Fruit fly (Drosophila melanogaster): ENCODE data around the gene CG32073.

CG32073 gene

dm6 chr3L:11125636-11126532, 18.5 kb upstream of the CG32073 start:
- no peak for TF ChIP-seq psq (optimal IDR thresholded peaks at IDR 0.05)

- TF ChIP-seq Dll (optimal IDR thresholded peaks at IDR 0.05) (no peak), CG8478 (optimal IDR thresholded peaks at IDR 0.05) (no peak), psq (optimal IDR thresholded peaks at IDR 0.05) (no peak), EcR (GFP tag; optimal IDR thresholded peaks at IDR 0.05) (no peak), usp (GFP tag; optimal IDR thresholded peaks at IDR 0.05) (no peak), pan (optimal IDR thresholded peaks at IDR 0.05) (no peak)
Measured at dm6 chr3L:11124841-11125240, 17.5 kb upstream of the CG32073 start.

dm6 chr3L:11124439-11124838, 17.1 kb upstream of the CG32073 start:
- TF ChIP-seq usp (GFP tag; optimal IDR thresholded peaks at IDR 0.05) = no peak
- TF ChIP-seq psq (optimal IDR thresholded peaks at IDR 0.05) = no peak
- no peak for TF ChIP-seq EcR (GFP tag; optimal IDR thresholded peaks at IDR 0.05)
- TF ChIP-seq CG8478 (optimal IDR thresholded peaks at IDR 0.05) = no peak
- no peak for TF ChIP-seq Dll (optimal IDR thresholded peaks at IDR 0.05)
- no peak for TF ChIP-seq pan (optimal IDR thresholded peaks at IDR 0.05)

dm6 chr3L:11123598-11124284, 16.4 kb upstream of the CG32073 start:
- TF ChIP-seq Dll (optimal IDR thresholded peaks at IDR 0.05) = peak; percentile 90
- TF ChIP-seq usp (GFP tag; optimal IDR thresholded peaks at IDR 0.05) = no peak

dm6 chr3L:11123088-11123487, 15.7 kb upstream of the CG32073 start, which contains the start of the genes Ufd1 and NaPi-III:
TSS of gene Ufd1 (minus strand) at chr3L:11123216.
TSS of gene NaPi-III (plus strand) at chr3L:11123348.
- TF ChIP-seq Dll (optimal IDR thresholded peaks at IDR 0.05) = no peak
- TF ChIP-seq pan (optimal IDR thresholded peaks at IDR 0.05) = no peak
- TF ChIP-seq EcR (GFP tag; optimal IDR thresholded peaks at IDR 0.05) = no peak
- no peak for TF ChIP-seq psq (optimal IDR thresholded peaks at IDR 0.05)
- TF ChIP-seq CG8478 (optimal IDR thresholded peaks at IDR 0.05) = no peak
- no peak for TF ChIP-seq usp (GFP tag; optimal IDR thresholded peaks at IDR 0.05)

- TF ChIP-seq EcR (GFP tag; optimal IDR thresholded peaks at IDR 0.05) = no peak
- no peak for TF ChIP-seq CG8478 (optimal IDR thresholded peaks at IDR 0.05)
Measured at dm6 chr3L:11120419-11120958, 13.1 kb upstream of the CG32073 start, which contains the start of the genes FoxK and mRpL2. TSS of gene FoxK (minus strand) at chr3L:11120783. TSS of gene mRpL2 (plus strand) at chr3L:11120847.

dm6 chr3L:11119901-11120418, 12.6 kb upstream of the CG32073 start:
- no peak for TF ChIP-seq CG8478 (optimal IDR thresholded peaks at IDR 0.05)
- no peak for TF ChIP-seq usp (GFP tag; optimal IDR thresholded peaks at IDR 0.05)
- TF ChIP-seq psq (optimal IDR thresholded peaks at IDR 0.05) = no peak
- TF ChIP-seq EcR (GFP tag; optimal IDR thresholded peaks at IDR 0.05) = no peak
- no peak for TF ChIP-seq Dll (optimal IDR thresholded peaks at IDR 0.05)
- TF ChIP-seq pan (optimal IDR thresholded peaks at IDR 0.05) = no peak

- TF ChIP-seq Dll (optimal IDR thresholded peaks at IDR 0.05) (no peak), pan (optimal IDR thresholded peaks at IDR 0.05) (no peak), CG8478 (optimal IDR thresholded peaks at IDR 0.05) (no peak), usp (GFP tag; optimal IDR thresholded peaks at IDR 0.05) (no peak), EcR (GFP tag; optimal IDR thresholded peaks at IDR 0.05) (no peak), psq (optimal IDR thresholded peaks at IDR 0.05) (no peak)
Measured at dm6 chr3L:11119396-11119900, 12.1 kb upstream of the CG32073 start.

- TF ChIP-seq pan (optimal IDR thresholded peaks at IDR 0.05) = no peak
- TF ChIP-seq EcR (GFP tag; optimal IDR thresholded peaks at IDR 0.05) = no peak
- peak; percentile 22 for TF ChIP-seq Dll (optimal IDR thresholded peaks at IDR 0.05)
Measured at dm6 chr3L:11118627-11119395, 11.4 kb upstream of the CG32073 start.

- TF ChIP-seq psq (optimal IDR thresholded peaks at IDR 0.05) (no peak), EcR (GFP tag; optimal IDR thresholded peaks at IDR 0.05) (no peak), pan (optimal IDR thresholded peaks at IDR 0.05) (no peak), CG8478 (optimal IDR thresholded peaks at IDR 0.05) (no peak), usp (GFP tag; optimal IDR thresholded peaks at IDR 0.05) (no peak), Dll (optimal IDR thresholded peaks at IDR 0.05) (no peak)
Measured at dm6 chr3L:11117733-11118132, 10.4 kb upstream of the CG32073 start.
